Worm (Caenorhabditis elegans) whole organism, L1 larva: ENCODE results near the gene T22C8.6.

Source experiments
- elt-3 ChIP-seq, 6 experiments: fragments of 150-350 bp in 1 of 6; sonication (generic microtip); optimal IDR thresholded peaks; 2 replicates each; lab custom pipeline; 2017 to 2018; ENCODE audit warnings: missing biosample characterization in 6 of 6, missing genetic modification characterization in 6 of 6, inconsistent platforms in 1 of 6
- lir-3 ChIP-seq: sonication (generic microtip); optimal IDR thresholded peaks from 2 replicates; lab custom pipeline; 2016; ENCODE audit warnings: mild to moderate bottlenecking, missing genetic modification characterization, moderate library complexity, missing compliant biosample characterization; ENCODE audit not compliant: poor library complexity
- nhr-237 ChIP-seq: fragments of 150-350 bp; optimal IDR thresholded peaks from 2 replicates; lab custom pipeline; 2014; ENCODE audit warnings: missing biosample characterization, missing genetic modification characterization
- nhr-76 ChIP-seq: sonication (generic microtip); optimal IDR thresholded peaks from 2 replicates; lab custom pipeline; 2017; ENCODE audit warnings: missing biosample characterization, missing genetic modification characterization
- ztf-11 ChIP-seq, 2 experiments: sonication (generic microtip); optimal IDR thresholded peaks; 2 replicates each; lab custom pipeline; 2016 to 2017; ENCODE audit warnings: missing genetic modification characterization in 2 of 2, missing biosample characterization in 1 of 2, missing compliant biosample characterization in 1 of 2

- no peak for TF ChIP-seq elt-3 (tag; optimal IDR thresholded peaks at IDR 0.05; lab: Kevin White, UChicago)
- no peak for TF ChIP-seq ztf-11 (tag; optimal IDR thresholded peaks at IDR 0.05; lab: Kevin White, UChicago)
- TF ChIP-seq nhr-76: no peak
- TF ChIP-seq lir-3 (tag; lab: Kevin White, UChicago): no peak
- TF ChIP-seq nhr-237 (tag; lab: Kevin White, UChicago): no peak
Observed at ce11 chrII:8627907-8628306, 2.2 kb downstream of the T22C8.6 start.
